Worm (Caenorhabditis elegans): ENCODE measurements around the gene srj-33.

Gene srj-33

DNA sequence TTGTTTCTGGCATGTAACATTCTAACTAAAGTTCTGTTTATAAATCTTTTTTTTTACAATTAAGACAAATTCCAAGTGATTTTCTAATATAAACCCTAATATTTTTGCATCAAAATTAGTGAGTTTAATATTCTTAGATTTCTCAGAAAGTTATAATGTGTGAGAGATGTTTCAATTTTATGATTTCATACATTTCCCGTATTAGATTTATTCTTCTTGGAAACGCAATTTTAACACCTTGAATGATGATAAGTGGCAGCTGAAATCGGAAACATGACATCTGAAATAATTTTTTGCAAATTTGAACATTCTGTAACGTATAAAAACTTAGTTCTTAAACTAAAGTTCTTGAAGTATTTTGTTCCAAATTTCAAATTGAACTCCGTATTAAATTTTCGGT is 36.2 kb downstream of the srj-33 start:
- TF ChIP-seq skn-1 (tag; optimal IDR thresholded peaks at IDR 0.05) (no peak), pha-4 (tag; optimal IDR thresholded peaks at IDR 0.05) (no peak), ztf-11 (tag; optimal IDR thresholded peaks at IDR 0.05) (no peak), nhr-11 (tag; optimal IDR thresholded peaks at IDR 0.05) (no peak), aly-2 (tag; optimal IDR thresholded peaks at IDR 0.05) (no peak), nhr-23 (tag; optimal IDR thresholded peaks at IDR 0.05) (no peak), unc-62 (GFP tag; optimal IDR thresholded peaks at IDR 0.05) (no peak), R02D3.7 (tag; optimal IDR thresholded peaks at IDR 0.05) (no peak), nhr-25 (tag; optimal IDR thresholded peaks at IDR 0.05) (no peak), pqm-1 (tag; optimal IDR thresholded peaks at IDR 0.05) (no peak), egl-27 (tag; optimal IDR thresholded peaks at IDR 0.05) (no peak), tbx-2 (tag; optimal IDR thresholded peaks at IDR 0.05) (no peak), sea-2 (GFP tag; optimal IDR thresholded peaks at IDR 0.05) (no peak), mdl-1 (tag; optimal IDR thresholded peaks at IDR 0.05) (no peak), nhr-12 (tag; optimal IDR thresholded peaks at IDR 0.05) (no peak), jun-1 (tag; optimal IDR thresholded peaks at IDR 0.05) (no peak), unc-39 (tag; optimal IDR thresholded peaks at IDR 0.05) (no peak), ceh-28 (tag; optimal IDR thresholded peaks at IDR 0.05) (no peak), lsy-12 (tag; optimal IDR thresholded peaks at IDR 0.05) (no peak)

DNA sequence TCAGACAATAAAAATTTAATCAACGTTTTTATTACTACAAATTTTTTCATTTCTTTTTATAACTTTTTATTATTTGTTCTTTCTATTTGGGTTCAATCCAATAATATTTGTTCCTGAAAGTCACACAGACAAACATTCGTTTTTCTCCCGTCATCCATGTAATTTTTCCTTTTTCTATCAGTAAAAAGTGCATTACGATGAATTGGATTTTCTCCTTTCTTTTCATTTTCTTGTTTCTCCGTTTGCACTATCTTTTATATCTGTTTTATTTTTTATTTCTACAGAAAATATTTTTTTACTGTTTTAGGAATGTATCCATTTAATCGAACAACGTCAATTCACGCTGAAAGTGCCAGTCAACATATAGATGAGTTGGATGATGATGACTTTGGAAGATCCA is 38.1 kb downstream of the srj-33 start, which contains the start of gene egl-47:
TSS of gene egl-47 (plus strand) at position 301 of the 400 bp plus-strand sequence.
- TF ChIP-seq nhr-28 (tag; optimal IDR thresholded peaks at IDR 0.05) (no peak), fos-1 (tag; optimal IDR thresholded peaks at IDR 0.05) (no peak)

DNA sequence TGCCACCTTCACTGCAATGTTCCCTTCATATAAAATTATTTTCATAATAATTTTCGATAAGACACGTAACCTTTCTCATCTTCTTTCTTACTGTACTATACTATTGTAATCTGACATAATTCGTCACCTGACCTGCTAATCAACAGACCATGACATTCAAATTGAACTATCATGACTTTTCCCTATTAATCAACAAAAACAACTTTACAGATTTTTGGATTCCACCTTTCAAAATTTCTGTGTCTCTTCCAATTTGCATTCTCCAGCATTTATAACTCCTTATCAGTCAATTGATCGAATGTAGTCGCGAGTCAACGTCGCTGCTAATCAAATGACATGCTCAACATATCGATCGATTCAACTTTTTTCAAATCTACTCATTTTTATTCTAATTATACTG is 47.7 kb downstream of the srj-33 start, which contains the start of gene fshr-1:
TSS of gene fshr-1 (plus strand) at position 209 of the 400 bp plus-strand sequence.
- TF ChIP-seq pha-4 (tag; optimal IDR thresholded peaks at IDR 0.05) (peak; percentile 45), skn-1 (tag; optimal IDR thresholded peaks at IDR 0.05) (peak; percentile 47), eor-1 (tag; optimal IDR thresholded peaks at IDR 0.05) (no peak), egl-5 (tag; optimal IDR thresholded peaks at IDR 0.05) (no peak), nhr-237 (tag; optimal IDR thresholded peaks at IDR 0.05) (no peak), mdl-1 (tag; optimal IDR thresholded peaks at IDR 0.05) (no peak), nhr-11 (tag; optimal IDR thresholded peaks at IDR 0.05) (no peak), R02D3.7 (tag; optimal IDR thresholded peaks at IDR 0.05) (no peak), ceh-28 (tag; optimal IDR thresholded peaks at IDR 0.05) (peak; percentile 14), elt-3 (tag; optimal IDR thresholded peaks at IDR 0.05) (no peak), elt-2 (tag; optimal IDR thresholded peaks at IDR 0.05) (peak; percentile 86), zag-1 (tag; optimal IDR thresholded peaks at IDR 0.05) (no peak), fkh-10 (GFP tag; optimal IDR thresholded peaks at IDR 0.05) (no peak), nfya-1 (tag; optimal IDR thresholded peaks at IDR 0.05; ENCODE audit: insufficient read depth) (no peak), ztf-11 (tag; optimal IDR thresholded peaks at IDR 0.05) (no peak), pqm-1 (tag; optimal IDR thresholded peaks at IDR 0.05) (peak; percentile 66), nhr-23 (tag; optimal IDR thresholded peaks at IDR 0.05) (no peak), jun-1 (tag; optimal IDR thresholded peaks at IDR 0.05) (peak; percentile 1), unc-39 (tag; optimal IDR thresholded peaks at IDR 0.05) (no peak), nhr-76 (tag; optimal IDR thresholded peaks at IDR 0.05) (no peak), nhr-28 (tag; optimal IDR thresholded peaks at IDR 0.05) (no peak)

DNA sequence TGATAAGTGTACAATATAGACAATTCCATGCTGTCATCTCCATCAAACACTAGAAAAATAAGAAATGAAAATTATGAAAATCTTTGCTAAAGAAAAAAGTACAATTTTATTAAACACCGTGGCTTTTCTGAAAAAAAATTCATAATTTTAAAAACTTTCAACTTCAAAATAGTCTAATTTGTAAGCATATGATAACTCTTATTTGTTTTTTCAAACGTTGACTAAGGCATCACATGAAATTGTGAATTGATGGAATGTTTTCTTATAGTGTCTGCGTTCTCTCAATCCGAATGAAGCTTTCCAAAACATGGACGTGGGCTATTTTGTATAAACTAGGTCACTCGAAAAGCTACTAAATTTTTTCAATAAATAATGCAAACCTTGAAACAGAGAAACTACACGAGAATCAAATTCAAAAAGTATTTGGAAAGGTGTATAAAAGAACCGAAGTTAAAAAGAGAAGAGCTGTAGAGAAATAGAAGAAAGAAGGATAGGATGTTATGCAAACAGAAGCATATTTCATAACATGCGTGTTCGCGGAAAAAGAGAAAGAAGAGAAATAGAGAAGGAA is 51.3 kb downstream of the srj-33 start, which contains the start of gene clp-9:
TSS of gene clp-9 (minus strand) at position 51 of the 571 bp plus-strand sequence.
- TF ChIP-seq eor-1 (tag; optimal IDR thresholded peaks at IDR 0.05) = no peak
- no peak for TF ChIP-seq egl-27 (tag; optimal IDR thresholded peaks at IDR 0.05)
- TF ChIP-seq nhr-76 (tag; optimal IDR thresholded peaks at IDR 0.05) = no peak
- peak; percentile 40 for TF ChIP-seq pha-4 (tag; optimal IDR thresholded peaks at IDR 0.05)
- TF ChIP-seq hmg-11 (tag; optimal IDR thresholded peaks at IDR 0.05) = no peak
- peak; percentile 39 for TF ChIP-seq nhr-23 (tag; optimal IDR thresholded peaks at IDR 0.05)

Measured in whole organism, L3 larva.